Worm (Caenorhabditis elegans): ENCODE results near the gene R02E4.3.

Gene R02E4.3

ce11 chrX:4120935-4121334, 19.0 kb upstream of the R02E4.3 start, which contains the start of gene F09F9.3:
Gene F09F9.3, minus strand, starts transcription at chrX:4121035.
- no peak for TF ChIP-seq him-1 (tag; optimal IDR thresholded peaks at IDR 0.05)
- TF ChIP-seq W03F9.2 (tag; optimal IDR thresholded peaks at IDR 0.05): no peak
- no peak for TF ChIP-seq dao-5 (tag; optimal IDR thresholded peaks at IDR 0.05)

DNA sequence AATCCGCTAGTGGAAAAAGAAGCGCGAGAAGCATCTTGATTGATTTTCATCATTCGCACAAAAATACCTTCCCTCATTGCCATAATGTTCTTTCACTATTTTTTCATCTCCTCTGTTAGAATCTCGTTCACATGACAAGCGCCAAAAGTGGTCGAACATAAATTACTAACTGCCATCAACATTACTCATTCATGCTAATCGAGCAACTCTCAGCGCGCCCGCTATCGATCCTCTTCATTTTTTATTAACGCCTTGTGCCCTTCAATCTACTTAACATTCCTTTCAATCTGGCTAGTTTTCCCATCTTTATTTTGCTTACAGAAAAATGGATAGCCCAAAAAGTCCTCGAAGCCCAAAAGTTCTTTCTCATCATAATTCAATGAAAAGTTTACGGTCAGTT, 15.7 kb upstream of the R02E4.3 start, which contains the start of gene F09F9.5:
Gene F09F9.5, plus strand, starts transcription at position 301 of the 400 bp plus-strand sequence.
- TF ChIP-seq him-1 (tag; optimal IDR thresholded peaks at IDR 0.05) (no peak), W03F9.2 (tag; optimal IDR thresholded peaks at IDR 0.05) (no peak), dao-5 (tag; optimal IDR thresholded peaks at IDR 0.05) (no peak)

- TF ChIP-seq W03F9.2 (tag; optimal IDR thresholded peaks at IDR 0.05) (no peak), dao-5 (tag; optimal IDR thresholded peaks at IDR 0.05) (no peak), him-1 (tag; optimal IDR thresholded peaks at IDR 0.05) (no peak)
Observed at ce11 chrX:4115026-4115425, 13.1 kb upstream of the R02E4.3 start, which contains the start of gene F09F9.1. Gene F09F9.1, plus strand, starts transcription at chrX:4115326.

DNA sequence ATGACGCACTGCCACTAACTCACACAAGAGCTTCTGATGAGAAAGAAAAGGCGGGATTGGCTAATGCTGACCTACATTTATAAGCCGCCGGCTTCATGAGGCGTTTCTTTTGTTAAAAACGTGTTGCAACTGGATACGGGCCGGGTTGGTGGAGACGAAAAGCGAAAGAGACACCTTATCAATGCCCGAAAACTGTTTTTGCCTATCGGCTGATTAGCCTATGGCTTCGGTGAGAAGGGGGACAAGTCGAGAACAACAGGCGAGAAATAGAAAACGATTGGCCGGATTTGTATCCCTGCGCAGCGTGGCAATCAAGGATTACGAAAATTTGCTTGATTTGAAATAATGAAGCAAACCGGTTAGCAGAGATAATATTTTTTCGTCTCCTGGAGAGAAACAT, 9.5 kb upstream of the R02E4.3 start, which contains the start of gene F09F9.2:
Gene F09F9.2, minus strand, starts transcription at position 25 of the 400 bp plus-strand sequence.
- TF ChIP-seq him-1 (tag; optimal IDR thresholded peaks at IDR 0.05): no peak
- no peak for TF ChIP-seq W03F9.2 (tag; optimal IDR thresholded peaks at IDR 0.05)
- no peak for TF ChIP-seq dao-5 (tag; optimal IDR thresholded peaks at IDR 0.05)

DNA sequence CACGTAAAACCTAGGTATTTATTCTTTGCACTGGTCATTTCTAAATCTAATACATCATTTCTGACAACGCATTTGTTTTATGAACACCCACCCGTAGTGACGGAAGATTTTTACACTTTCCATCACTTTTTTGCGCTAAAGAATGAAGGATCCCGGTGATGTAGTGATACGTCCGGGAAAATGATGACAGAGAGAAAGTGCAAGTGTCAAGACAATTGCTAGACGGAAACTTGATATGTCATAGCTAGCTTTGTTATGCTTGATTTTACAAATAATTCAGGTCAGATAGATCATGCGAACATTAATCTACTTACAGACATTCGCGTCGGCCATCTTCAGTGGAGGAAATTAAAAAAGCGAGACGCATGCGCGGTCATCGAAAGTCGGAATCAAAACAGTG, 8.0 kb upstream of the R02E4.3 start:
- TF ChIP-seq W03F9.2 (tag; optimal IDR thresholded peaks at IDR 0.05) (no peak), him-1 (tag; optimal IDR thresholded peaks at IDR 0.05) (no peak), dao-5 (tag; optimal IDR thresholded peaks at IDR 0.05) (no peak)

ce11 chrX:4106896-4107505, 5.1 kb upstream of the R02E4.3 start, which contains the start of gene R02E4.2:
Gene R02E4.2, plus strand, starts transcription at chrX:4107455.
- no peak for TF ChIP-seq W03F9.2 (tag; optimal IDR thresholded peaks at IDR 0.05)
- no peak for TF ChIP-seq dao-5 (tag; optimal IDR thresholded peaks at IDR 0.05)
- no peak for TF ChIP-seq him-1 (tag; optimal IDR thresholded peaks at IDR 0.05)

- no peak for TF ChIP-seq dao-5 (tag; optimal IDR thresholded peaks at IDR 0.05)
- no peak for TF ChIP-seq W03F9.2 (tag; optimal IDR thresholded peaks at IDR 0.05)
- no peak for TF ChIP-seq him-1 (tag; optimal IDR thresholded peaks at IDR 0.05)
Observed at ce11 chrX:4104435-4104834, 2.5 kb upstream of the R02E4.3 start, which contains the start of gene R02E4.1. Gene R02E4.1, minus strand, starts transcription at chrX:4104535.

DNA sequence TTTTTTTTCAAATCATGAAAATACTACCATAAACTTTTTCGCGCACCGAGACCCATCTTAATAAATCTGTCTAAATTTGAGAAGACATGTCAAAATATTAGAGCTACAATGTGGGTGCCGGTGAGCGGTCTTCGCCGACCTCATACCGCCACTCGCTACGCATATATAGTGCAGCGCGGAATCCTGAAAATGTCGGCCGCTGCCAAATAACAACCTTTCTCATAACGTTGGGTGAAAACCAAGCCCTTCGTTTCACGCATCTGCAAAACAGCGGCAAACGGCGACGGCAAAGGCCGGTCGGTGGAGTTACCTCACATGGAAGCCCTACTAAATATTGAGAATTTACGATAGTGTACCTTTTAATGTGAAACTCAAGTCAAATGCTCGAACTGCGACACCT, 1.1 kb upstream of the R02E4.3 start:
- TF ChIP-seq dao-5 (tag; optimal IDR thresholded peaks at IDR 0.05) (no peak), W03F9.2 (tag; optimal IDR thresholded peaks at IDR 0.05) (no peak), him-1 (tag; optimal IDR thresholded peaks at IDR 0.05) (no peak)

DNA sequence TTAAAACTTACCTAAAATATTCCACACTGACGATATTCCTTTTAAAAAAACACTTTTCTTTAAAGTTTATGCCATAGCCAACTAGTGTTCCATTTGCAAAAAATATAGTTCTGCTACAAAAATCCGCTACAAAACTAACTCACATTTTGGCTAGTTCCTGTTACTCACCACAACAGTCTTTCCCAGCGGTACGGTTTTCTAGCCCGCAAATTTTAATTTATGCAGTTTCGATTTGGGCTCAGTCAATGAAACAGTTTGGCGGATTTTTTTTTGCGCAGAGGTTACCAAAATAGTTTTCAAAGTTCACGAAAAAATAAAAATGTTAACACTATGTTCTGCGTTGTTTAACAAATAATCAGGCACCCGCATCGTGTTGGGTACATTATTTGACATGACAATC, 712 bp downstream of the R02E4.3 start:
- TF ChIP-seq W03F9.2 (tag; optimal IDR thresholded peaks at IDR 0.05) (no peak), him-1 (tag; optimal IDR thresholded peaks at IDR 0.05) (no peak), dao-5 (tag; optimal IDR thresholded peaks at IDR 0.05) (no peak)

- no peak for TF ChIP-seq him-1 (tag; optimal IDR thresholded peaks at IDR 0.05)
- no peak for TF ChIP-seq dao-5 (tag; optimal IDR thresholded peaks at IDR 0.05)
- TF ChIP-seq W03F9.2 (tag; optimal IDR thresholded peaks at IDR 0.05): no peak
Observed at ce11 chrX:4100473-4100872, 1.5 kb downstream of the R02E4.3 start, which contains the start of gene clh-4. Gene clh-4, minus strand, starts transcription at chrX:4100573.

DNA sequence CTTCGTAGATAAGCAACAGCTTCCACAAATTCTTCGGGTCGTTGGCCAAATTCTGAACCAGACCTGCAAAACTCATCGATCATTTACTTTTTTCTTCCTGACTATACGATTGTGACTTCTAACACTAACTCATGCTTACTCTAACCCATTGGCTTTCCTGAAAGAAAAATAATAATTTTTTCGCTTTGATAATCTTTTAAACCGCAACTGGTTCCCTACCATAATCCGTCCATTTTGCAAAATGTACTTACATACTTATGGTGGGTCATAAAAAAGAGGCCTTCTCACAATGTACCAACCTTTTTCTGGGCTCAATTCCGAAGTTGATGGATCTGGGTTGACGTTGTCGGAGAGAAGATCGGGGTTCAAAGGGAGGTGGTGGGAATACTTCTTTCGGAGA, 6.9 kb downstream of the R02E4.3 start:
- TF ChIP-seq W03F9.2 (tag; optimal IDR thresholded peaks at IDR 0.05) (no peak), dao-5 (tag; optimal IDR thresholded peaks at IDR 0.05) (no peak), him-1 (tag; optimal IDR thresholded peaks at IDR 0.05) (no peak)

DNA sequence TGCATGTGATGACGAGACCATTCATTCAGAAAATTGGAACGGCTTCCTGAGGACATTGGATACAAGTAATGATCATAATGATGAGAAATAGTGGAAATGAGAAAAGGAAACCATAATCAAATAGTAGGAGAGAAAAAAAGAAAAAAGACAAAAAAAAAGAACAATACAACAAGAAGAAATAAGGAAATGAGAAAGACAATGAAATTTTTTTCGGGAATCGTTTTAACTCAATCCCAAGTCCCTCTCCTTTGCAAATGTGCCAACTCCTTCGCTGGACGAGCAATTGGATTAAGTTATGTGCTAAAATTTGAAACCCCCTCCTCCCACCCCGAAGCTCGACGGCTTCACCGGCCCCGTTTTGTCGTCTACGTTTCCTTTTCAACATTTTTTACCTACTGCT, 13.0 kb downstream of the R02E4.3 start:
- TF ChIP-seq W03F9.2 (tag; optimal IDR thresholded peaks at IDR 0.05): no peak

- TF ChIP-seq him-1 (tag; optimal IDR thresholded peaks at IDR 0.05) (no peak), dao-5 (tag; optimal IDR thresholded peaks at IDR 0.05) (no peak), W03F9.2 (tag; optimal IDR thresholded peaks at IDR 0.05) (no peak)
Observed at ce11 chrX:4085489-4085888, 16.4 kb downstream of the R02E4.3 start.

DNA sequence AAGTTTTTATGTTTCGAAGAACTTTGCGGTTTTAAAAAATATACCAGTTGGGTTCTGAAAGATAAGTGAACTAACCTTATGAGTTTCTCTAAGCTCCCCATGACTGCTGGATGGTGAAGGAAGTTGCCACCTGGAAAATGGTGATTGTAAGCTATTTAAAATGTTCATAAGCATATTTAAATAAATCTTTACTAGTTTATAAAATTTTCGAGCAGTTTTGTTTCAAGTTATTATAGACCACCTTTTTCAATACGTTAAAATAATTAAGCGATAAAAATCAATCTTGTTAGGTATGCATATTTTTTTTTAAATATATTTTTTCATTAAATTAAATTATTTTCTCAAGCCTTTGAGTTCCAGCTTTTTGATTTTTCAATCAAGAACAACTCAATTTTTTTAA, 22.7 kb downstream of the R02E4.3 start, which contains the start of gene T06F4.1:
Gene T06F4.1, minus strand, starts transcription at position 101 of the 400 bp plus-strand sequence.
- TF ChIP-seq W03F9.2 (tag; optimal IDR thresholded peaks at IDR 0.05) (no peak), him-1 (tag; optimal IDR thresholded peaks at IDR 0.05) (no peak), dao-5 (tag; optimal IDR thresholded peaks at IDR 0.05) (no peak)

- TF ChIP-seq W03F9.2 (tag; optimal IDR thresholded peaks at IDR 0.05) (no peak), him-1 (tag; optimal IDR thresholded peaks at IDR 0.05) (no peak), dao-5 (tag; optimal IDR thresholded peaks at IDR 0.05) (no peak)
Observed at ce11 chrX:4075934-4076333, 26.0 kb downstream of the R02E4.3 start.
